Fruit fly (Drosophila melanogaster) whole organism, pupa: ENCODE data around the gene Pvf1.

Source experiments
- CG10348 ChIP-seq: fragments of 200-800 bp; sonication (Bioruptor generic); IDR thresholded peaks from 2 replicates; pipeline ENCODE4 v1.3.6; 2022; ENCODE audit warnings: missing biosample characterization, missing genetic modification characterization
- CG12605 ChIP-seq: fragments of 200-800 bp; sonication (Bioruptor generic); IDR thresholded peaks from 2 replicates; pipeline ENCODE4 v1.3.6; 2022; ENCODE audit warnings: missing biosample characterization, missing genetic modification characterization
- CG14655 ChIP-seq: fragments of 200-800 bp; sonication (Bioruptor generic); optimal IDR thresholded peaks from 3 replicates; lab custom pipeline; 2017; ENCODE audit warnings: mild to moderate bottlenecking, missing biosample characterization, missing genetic modification reagents, missing genetic modification characterization
- CG15710 ChIP-seq: fragments of 200-800 bp; sonication (Bioruptor generic); optimal IDR thresholded peaks from 2 replicates; lab custom pipeline; 2018; ENCODE audit warnings: missing biosample characterization, mild to moderate bottlenecking, missing genetic modification characterization, moderate library complexity
- CG17806 ChIP-seq: fragments of 200-800 bp; sonication (Bioruptor generic); optimal IDR thresholded peaks from 2 replicates; lab custom pipeline; 2018; ENCODE audit warnings: missing biosample characterization, mild to moderate bottlenecking, missing genetic modification characterization, moderate library complexity
- CG4496 ChIP-seq: fragments of 200-800 bp; sonication (Bioruptor generic); IDR thresholded peaks from 3 replicates; pipeline ENCODE4 v1.3.6; 2022; ENCODE audit warnings: missing biosample characterization, missing genetic modification characterization
- CG8159 ChIP-seq: fragments of 200-800 bp; sonication (Bioruptor generic); optimal IDR thresholded peaks from 3 replicates; lab custom pipeline; 2018; ENCODE audit warnings: missing biosample characterization, mild to moderate bottlenecking, missing genetic modification characterization, moderate library complexity
- D1 ChIP-seq: fragments of 200-800 bp; sonication (Bioruptor generic); optimal IDR thresholded peaks from 2 replicates; lab custom pipeline; 2018; ENCODE audit warnings: missing biosample characterization, mild to moderate bottlenecking, missing genetic modification characterization, moderate library complexity
- Ets98B ChIP-seq: fragments of 200-800 bp; sonication (Bioruptor generic); IDR thresholded peaks from 2 replicates; pipeline ENCODE4 v1.3.6; 2022; ENCODE audit warnings: missing biosample characterization, missing genetic modification characterization
- Snoo ChIP-seq: fragments of 200-800 bp; sonication (Bioruptor generic); optimal IDR thresholded peaks from 3 replicates; lab custom pipeline; 2017; ENCODE audit warnings: missing biosample characterization, mild to moderate bottlenecking, missing genetic modification characterization, inconsistent platforms
- gl ChIP-seq: fragments of 200-800 bp; sonication (Bioruptor generic); optimal IDR thresholded peaks from 2 replicates; lab custom pipeline; 2018; ENCODE audit warnings: missing biosample characterization, mild to moderate bottlenecking, missing genetic modification characterization
- rn ChIP-seq: fragments of 200-800 bp; sonication (Bioruptor generic); IDR thresholded peaks from 2 replicates; pipeline ENCODE4 v1.3.6; 2022; ENCODE audit warnings: missing biosample characterization, missing genetic modification characterization

DNA sequence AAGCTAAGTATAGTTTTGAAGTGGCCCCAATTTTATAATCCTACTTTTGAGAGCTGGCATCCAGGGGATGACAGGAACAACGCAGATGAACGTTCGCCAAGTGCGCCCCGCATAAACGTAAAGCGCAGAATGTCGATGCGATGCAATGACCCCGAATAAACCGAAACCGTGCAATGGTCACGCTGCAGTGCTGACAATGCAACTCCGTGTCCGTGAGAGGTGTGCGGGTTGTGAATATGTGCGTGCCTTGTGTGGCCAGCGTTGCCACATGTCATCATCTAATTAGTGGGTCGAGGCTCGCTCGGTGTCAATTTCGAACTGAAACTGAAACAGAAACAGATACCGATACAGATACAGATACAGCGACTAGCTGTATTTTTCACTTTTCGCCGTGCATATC, 35.7 kb downstream of the Pvf1 start:
- TF ChIP-seq CG14655 (GFP tag; lab: Kevin White, UChicago) (no peak), Snoo (tag; lab: Kevin White, UChicago) (no peak), CG17806 (tag; lab: Kevin White, UChicago) (no peak), D1 (tag; lab: Kevin White, UChicago) (no peak), CG12605 (GFP tag; lab: Robert Waterston, UW) (no peak), CG15710 (tag; lab: Kevin White, UChicago) (no peak), Ets98B (GFP tag; lab: Robert Waterston, UW) (no peak), CG8159 (tag; lab: Kevin White, UChicago) (no peak), rn (GFP tag; lab: Robert Waterston, UW) (no peak), gl (no peak), CG10348 (GFP tag; lab: Robert Waterston, UW) (no peak), CG4496 (GFP tag; lab: Robert Waterston, UW) (no peak)
